Worm (Caenorhabditis elegans) whole organism, L2 larva: ENCODE results near the gene sax-2.
A peak's percentile ranks its signal among the peaks of the same experiment; 100 is the strongest.

Source experiments
- C34F6.9 ChIP-seq: fragments of 150-350 bp; optimal IDR thresholded peaks from 2 replicates; lab custom pipeline; 2014; ENCODE audit warnings: missing biosample characterization, missing genetic modification characterization
- F13H6.1 ChIP-seq: sonication (generic microtip); optimal IDR thresholded peaks from 2 replicates; lab custom pipeline; 2016; ENCODE audit warnings: missing genetic modification characterization, missing compliant biosample characterization
- Y55F3AM.14 ChIP-seq: fragments of 200-800 bp; sonication (Bioruptor generic); optimal IDR thresholded peaks from 2 replicates; lab custom pipeline; 2018; ENCODE audit warnings: mild to moderate bottlenecking, missing genetic modification characterization, missing compliant biosample characterization
- ZK546.5 ChIP-seq: sonication (generic microtip); optimal IDR thresholded peaks from 2 replicates; lab custom pipeline; 2017; ENCODE audit warnings: missing biosample characterization, missing genetic modification characterization
- aly-2 ChIP-seq: fragments of 150-350 bp; optimal IDR thresholded peaks from 2 replicates; lab custom pipeline; 2014; ENCODE audit warnings: missing biosample characterization, missing genetic modification characterization
- ama-1 ChIP-seq: fragments of 150-350 bp; optimal IDR thresholded peaks from 2 replicates; lab custom pipeline; 2018; ENCODE audit warnings: inconsistent platforms
- blmp-1 ChIP-seq: sonication (generic microtip); optimal IDR thresholded peaks from 2 replicates; lab custom pipeline; 2017; ENCODE audit warnings: missing genetic modification characterization, mild to moderate bottlenecking, missing compliant biosample characterization, antibody characterized with exemption, moderate library complexity; ENCODE audit not compliant: insufficient read depth
- ceh-16 ChIP-seq: fragments of 150-350 bp; optimal IDR thresholded peaks from 2 replicates; lab custom pipeline; 2014; ENCODE audit warnings: missing biosample characterization, missing genetic modification characterization
- ceh-82 ChIP-seq: fragments of 150-350 bp; optimal IDR thresholded peaks from 2 replicates; lab custom pipeline; 2014; ENCODE audit warnings: missing biosample characterization, missing genetic modification characterization
- crh-2 ChIP-seq: sonication (generic microtip); optimal IDR thresholded peaks from 2 replicates; lab custom pipeline; 2017; ENCODE audit warnings: missing biosample characterization, missing genetic modification characterization
- dmd-4 ChIP-seq: sonication (generic microtip); optimal IDR thresholded peaks from 2 replicates; lab custom pipeline; 2017; ENCODE audit warnings: missing biosample characterization, missing genetic modification characterization
- egl-27 ChIP-seq: sonication (generic microtip); optimal IDR thresholded peaks from 3 replicates; lab custom pipeline; 2017; ENCODE audit warnings: missing biosample characterization, missing genetic modification reagents, missing genetic modification characterization
- elt-1 ChIP-seq: fragments of 150-350 bp; optimal IDR thresholded peaks from 2 replicates; lab custom pipeline; 2014; ENCODE audit warnings: missing biosample characterization, missing genetic modification characterization
- elt-3 ChIP-seq: sonication (generic microtip); optimal IDR thresholded peaks from 2 replicates; lab custom pipeline; 2017; ENCODE audit warnings: missing biosample characterization, missing genetic modification characterization
- fos-1 ChIP-seq: fragments of 150-350 bp; optimal IDR thresholded peaks from 2 replicates; lab custom pipeline; 2014; ENCODE audit warnings: missing biosample characterization, missing genetic modification characterization
- gmeb-1 ChIP-seq: fragments of 150-350 bp; optimal IDR thresholded peaks from 2 replicates; lab custom pipeline; 2014; ENCODE audit warnings: missing biosample characterization, missing genetic modification characterization
- lin-11 ChIP-seq: fragments of 150-350 bp; sonication (generic microtip); optimal IDR thresholded peaks from 2 replicates; lab custom pipeline; 2014; ENCODE audit warnings: missing biosample characterization, missing genetic modification characterization, inconsistent platforms, mixed read lengths
- lin-13 ChIP-seq: fragments of 150-350 bp; optimal IDR thresholded peaks from 2 replicates; lab custom pipeline; 2014; ENCODE audit warnings: missing biosample characterization, missing genetic modification reagents, missing genetic modification characterization
- lin-39 ChIP-seq: fragments of 150-350 bp; optimal IDR thresholded peaks from 2 replicates; lab custom pipeline; 2014; ENCODE audit warnings: missing biosample characterization, missing genetic modification reagents, missing genetic modification characterization
- lsy-2 ChIP-seq, 2 experiments: fragments of 150-350 bp in 1 of 2; sonication (generic microtip) in 1 of 2; optimal IDR thresholded peaks; 2 replicates each; lab custom pipeline; 2014 to 2017; ENCODE audit warnings: missing biosample characterization in 2 of 2, missing genetic modification characterization in 2 of 2
- mab-5 ChIP-seq: fragments of 150-350 bp; optimal IDR thresholded peaks from 2 replicates; lab custom pipeline; 2014; ENCODE audit warnings: missing biosample characterization, missing genetic modification characterization
- mbf-1 ChIP-seq: sonication (generic microtip); optimal IDR thresholded peaks from 2 replicates; lab custom pipeline; 2017; ENCODE audit warnings: missing biosample characterization, missing genetic modification characterization
- mdl-1 ChIP-seq, 2 experiments: fragments of 150-350 bp in 1 of 2; sonication (generic microtip) in 1 of 2; optimal IDR thresholded peaks; 2 replicates each; lab custom pipeline; 2017; ENCODE audit warnings: missing biosample characterization in 2 of 2, missing genetic modification characterization in 2 of 2
- nhr-10 ChIP-seq: sonication (generic microtip); optimal IDR thresholded peaks from 2 replicates; lab custom pipeline; 2017; ENCODE audit warnings: missing biosample characterization, missing genetic modification characterization
- nhr-11 ChIP-seq: fragments of 150-350 bp; optimal IDR thresholded peaks from 2 replicates; lab custom pipeline; 2014; ENCODE audit warnings: missing biosample characterization, missing genetic modification characterization
- nhr-12 ChIP-seq: fragments of 150-350 bp; optimal IDR thresholded peaks from 2 replicates; lab custom pipeline; 2014; ENCODE audit warnings: missing biosample characterization, missing genetic modification characterization
- nhr-129 ChIP-seq: fragments of 150-350 bp; optimal IDR thresholded peaks from 2 replicates; lab custom pipeline; 2014; ENCODE audit warnings: missing biosample characterization, missing genetic modification characterization
- nhr-21 ChIP-seq: fragments of 150-350 bp; optimal IDR thresholded peaks from 2 replicates; lab custom pipeline; 2014; ENCODE audit warnings: missing biosample characterization, missing genetic modification characterization
- nhr-23 ChIP-seq: fragments of 150-350 bp; optimal IDR thresholded peaks from 2 replicates; lab custom pipeline; 2014; ENCODE audit warnings: missing biosample characterization, missing genetic modification reagents, missing genetic modification characterization
- nhr-237 ChIP-seq: fragments of 150-350 bp; optimal IDR thresholded peaks from 2 replicates; lab custom pipeline; 2014; ENCODE audit warnings: missing biosample characterization, missing genetic modification characterization
- nhr-25 ChIP-seq: fragments of 150-350 bp; sonication (generic microtip); optimal IDR thresholded peaks from 3 replicates; lab custom pipeline; 2014; ENCODE audit warnings: missing biosample characterization, missing genetic modification characterization
- nhr-6 ChIP-seq: fragments of 150-350 bp; optimal IDR thresholded peaks from 2 replicates; lab custom pipeline; 2014; ENCODE audit warnings: missing biosample characterization, missing genetic modification characterization
- nhr-77 ChIP-seq: fragments of 150-350 bp; optimal IDR thresholded peaks from 2 replicates; lab custom pipeline; 2014; ENCODE audit warnings: missing biosample characterization, missing genetic modification characterization
- sem-4 ChIP-seq: fragments of 150-350 bp; optimal IDR thresholded peaks from 2 replicates; lab custom pipeline; 2014; ENCODE audit warnings: missing biosample characterization, missing genetic modification reagents, missing genetic modification characterization
- skn-1 ChIP-seq: sonication (generic microtip); optimal IDR thresholded peaks from 2 replicates; lab custom pipeline; 2017; ENCODE audit warnings: missing biosample characterization, missing genetic modification characterization
- sma-3 ChIP-seq: sonication (generic microtip); optimal IDR thresholded peaks from 2 replicates; lab custom pipeline; 2016; ENCODE audit warnings: missing genetic modification reagents, missing genetic modification characterization, missing compliant biosample characterization
- sma-9 ChIP-seq, 2 experiments: fragments of 150-350 bp in 1 of 2; sonication (generic microtip) in 1 of 2; optimal IDR thresholded peaks; 2 replicates each; lab custom pipeline; 2014 to 2016; ENCODE audit warnings: missing genetic modification characterization in 2 of 2, mild to moderate bottlenecking in 1 of 2, missing biosample characterization in 1 of 2, missing compliant biosample characterization in 1 of 2, missing genetic modification reagents in 1 of 2, moderate library complexity in 1 of 2
- snpc-4 ChIP-seq: fragments of 150-350 bp; optimal IDR thresholded peaks from 2 replicates; lab custom pipeline; 2014; ENCODE audit warnings: missing biosample characterization, missing genetic modification characterization
- unc-39 ChIP-seq: fragments of 150-350 bp; optimal IDR thresholded peaks from 2 replicates; lab custom pipeline; 2014; ENCODE audit warnings: missing biosample characterization, missing genetic modification characterization
- unc-55 ChIP-seq: fragments of 150-350 bp; sonication (generic microtip); optimal IDR thresholded peaks from 3 replicates; lab custom pipeline; 2014; ENCODE audit warnings: missing biosample characterization, missing genetic modification reagents, missing genetic modification characterization
- unc-62 ChIP-seq: fragments of 150-350 bp; optimal IDR thresholded peaks from 2 replicates; lab custom pipeline; 2014; ENCODE audit warnings: missing biosample characterization, missing genetic modification reagents, missing genetic modification characterization
- zag-1 ChIP-seq: fragments of 150-350 bp; optimal IDR thresholded peaks from 2 replicates; lab custom pipeline; 2014; ENCODE audit warnings: missing biosample characterization, missing genetic modification characterization
- ztf-1 ChIP-seq: fragments of 200-800 bp; sonication (Bioruptor generic); conservative IDR thresholded peaks from 2 replicates; pipeline ENCODE4 v1.3.6; 2022; ENCODE audit warnings: missing genetic modification characterization, missing compliant biosample characterization
- ztf-11 ChIP-seq: sonication (generic microtip); optimal IDR thresholded peaks from 2 replicates; lab custom pipeline; 2017; ENCODE audit warnings: missing biosample characterization, missing genetic modification characterization
- ztf-4 ChIP-seq: fragments of 150-350 bp; optimal IDR thresholded peaks from 2 replicates; lab custom pipeline; 2014; ENCODE audit warnings: missing biosample characterization, missing genetic modification characterization

sax-2 gene

DNA sequence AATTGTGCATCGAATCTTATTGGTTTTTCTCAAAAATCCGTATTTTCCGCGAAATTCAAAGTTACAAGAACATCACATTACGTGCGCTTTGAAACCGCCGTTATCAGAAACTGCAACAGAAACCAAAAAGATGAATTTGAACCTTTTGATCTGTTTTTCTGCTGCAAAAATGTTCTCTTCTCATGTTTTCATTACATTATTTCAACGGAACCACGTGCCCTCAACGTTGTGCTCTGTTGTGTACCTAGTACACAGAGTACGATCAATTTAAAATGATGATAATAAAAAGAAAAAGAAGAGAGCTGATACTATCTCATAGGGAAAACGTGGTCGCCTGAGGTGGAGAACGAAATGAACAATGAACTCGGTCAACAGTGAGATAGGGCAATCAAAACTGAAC, 31.4 kb upstream of the sax-2 start:
- TF ChIP-seq sma-9 (GFP tag; optimal IDR thresholded peaks at IDR 0.05; lab: Kevin White, UChicago) (peak; percentile 99), sma-9 (tag; optimal IDR thresholded peaks at IDR 0.05; lab: Kevin White, UChicago) (no peak), zag-1 (tag; lab: Kevin White, UChicago) (no peak), sem-4 (tag; lab: Kevin White, UChicago) (no peak), ztf-4 (tag; lab: Kevin White, UChicago) (peak; percentile 75), elt-3 (no peak), sma-3 (GFP tag; lab: Kevin White, UChicago) (peak; percentile 81), mab-5 (tag; lab: Kevin White, UChicago) (no peak), ztf-11 (tag; lab: Kevin White, UChicago) (no peak), ceh-16 (tag; lab: Kevin White, UChicago) (no peak), nhr-237 (tag; lab: Kevin White, UChicago) (no peak), blmp-1 (tag; lab: Kevin White, UChicago) (peak; percentile 65), nhr-129 (peak; percentile 82), egl-27 (tag; lab: Kevin White, UChicago) (peak; percentile 66), C34F6.9 (tag; lab: Kevin White, UChicago) (peak; percentile 51), nhr-23 (tag; lab: Kevin White, UChicago) (no peak), ama-1 (lab: Kevin White, UChicago) (peak; percentile 43), crh-2 (tag; lab: Kevin White, UChicago) (peak; percentile 90), gmeb-1 (peak; percentile 61), nhr-11 (tag; lab: Kevin White, UChicago) (no peak), lsy-2 (tag; optimal IDR thresholded peaks at IDR 0.05; lab: Kevin White, UChicago) (peak in 1 of 2 experiments; percentile 76), mdl-1 (tag; optimal IDR thresholded peaks at IDR 0.05; lab: Kevin White, UChicago) (peak; percentile 76 to 88), ztf-1 (GFP tag; lab: Robert Waterston, UW) (no peak), unc-62 (GFP tag; lab: Kevin White, UChicago) (no peak), ZK546.5 (tag; lab: Kevin White, UChicago) (no peak), mbf-1 (tag; lab: Kevin White, UChicago) (no peak), nhr-6 (tag; lab: Kevin White, UChicago) (peak; percentile 2), unc-39 (no peak), lin-39 (no peak), aly-2 (tag; lab: Kevin White, UChicago) (no peak), elt-1 (no peak), lin-13 (GFP tag; lab: Kevin White, UChicago) (peak; percentile 14), nhr-10 (tag; lab: Kevin White, UChicago) (no peak), fos-1 (tag; lab: Kevin White, UChicago) (peak; percentile 69), Y55F3AM.14 (GFP tag; lab: Kevin White, UChicago) (peak; percentile 62), nhr-21 (peak; percentile 91), snpc-4 (tag; lab: Kevin White, UChicago) (no peak), nhr-77 (tag; lab: Kevin White, UChicago) (no peak), unc-55 (GFP tag; lab: Kevin White, UChicago) (no peak), nhr-25 (tag; lab: Kevin White, UChicago) (peak; percentile 14), skn-1 (tag; lab: Kevin White, UChicago) (peak; percentile 63), F13H6.1 (tag; lab: Kevin White, UChicago) (peak; percentile 89), lin-11 (no peak)
- TF ChIP-seq, all 48 proteins: peak for 20

DNA sequence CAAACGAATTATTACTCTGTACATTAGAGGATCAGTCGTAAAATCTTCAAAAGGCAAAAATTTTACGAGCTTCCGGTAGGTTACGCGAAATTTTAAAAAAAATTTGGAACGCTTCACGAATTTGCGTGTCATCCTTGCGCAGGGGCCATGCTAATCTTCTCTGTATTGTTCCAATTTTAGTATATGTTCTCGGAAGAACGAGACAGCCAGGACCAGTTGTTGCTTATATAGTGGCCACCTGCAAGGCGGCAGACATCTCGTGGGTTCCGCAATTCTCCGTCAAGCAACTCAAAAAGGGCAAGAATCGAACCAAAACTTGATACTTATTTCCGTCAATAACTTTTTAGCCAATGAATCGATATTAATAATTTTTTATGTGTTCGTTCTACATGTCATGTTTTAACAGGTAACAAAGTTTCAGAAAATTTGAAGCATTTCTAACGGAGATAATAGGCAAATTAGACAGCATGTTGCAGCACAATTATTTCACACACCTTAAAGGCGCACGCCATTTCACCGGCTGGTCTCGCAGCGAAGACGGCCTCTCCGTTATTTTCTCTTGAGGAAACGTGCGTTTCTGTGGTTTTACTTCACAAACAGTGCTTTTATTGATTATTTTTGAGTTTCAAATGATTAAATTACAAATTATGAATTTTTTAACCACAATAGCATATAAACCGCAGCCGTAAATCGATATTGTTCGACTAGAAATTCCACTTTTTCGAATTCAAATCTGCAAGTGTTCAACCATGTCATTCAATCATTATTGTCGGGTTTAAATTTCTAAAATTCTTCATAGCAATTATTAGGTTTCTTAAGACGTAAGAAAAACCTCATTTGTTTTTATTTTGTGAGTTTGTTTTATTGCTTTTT, 28.6 kb upstream of the sax-2 start:
- peak; percentile 80 for TF ChIP-seq gmeb-1
- peak; percentile 13 for TF ChIP-seq aly-2 (tag; lab: Kevin White, UChicago)
- no peak for TF ChIP-seq ceh-16 (tag; lab: Kevin White, UChicago)
- TF ChIP-seq crh-2 (tag; lab: Kevin White, UChicago) = peak; percentile 86
- peak; percentile 73 for TF ChIP-seq sem-4 (tag; lab: Kevin White, UChicago)
- no peak for TF ChIP-seq skn-1 (tag; lab: Kevin White, UChicago)
- peak; percentile 83 for TF ChIP-seq nhr-129
- no peak for TF ChIP-seq lin-39
- no peak for TF ChIP-seq nhr-77 (tag; lab: Kevin White, UChicago)
- TF ChIP-seq Y55F3AM.14 (GFP tag; lab: Kevin White, UChicago) = peak; percentile 84
- TF ChIP-seq ztf-4 (tag; lab: Kevin White, UChicago) = peak; percentile 62
- TF ChIP-seq blmp-1 (tag; lab: Kevin White, UChicago) = peak; percentile 29
- peak; percentile 25 for TF ChIP-seq mab-5 (tag; lab: Kevin White, UChicago)
- peak; percentile 19 for TF ChIP-seq nhr-237 (tag; lab: Kevin White, UChicago)
- peak; percentile 17 for TF ChIP-seq zag-1 (tag; lab: Kevin White, UChicago)
- TF ChIP-seq F13H6.1 (tag; lab: Kevin White, UChicago) = peak; percentile 83
- TF ChIP-seq sma-3 (GFP tag; lab: Kevin White, UChicago) = peak; percentile 92
- peak; percentile 88 for TF ChIP-seq nhr-21
- TF ChIP-seq ZK546.5 (tag; lab: Kevin White, UChicago) = no peak
- TF ChIP-seq nhr-12 (tag; lab: Kevin White, UChicago) = peak; percentile 31
- no peak for TF ChIP-seq ceh-82 (tag; lab: Kevin White, UChicago)
- no peak for TF ChIP-seq ztf-1 (GFP tag; lab: Robert Waterston, UW)
- peak; percentile 76 for TF ChIP-seq unc-55 (GFP tag; lab: Kevin White, UChicago)
- TF ChIP-seq dmd-4 = no peak
- TF ChIP-seq fos-1 (tag; lab: Kevin White, UChicago) = peak; percentile 38
- TF ChIP-seq C34F6.9 (tag; lab: Kevin White, UChicago) = peak; percentile 76
- no peak for TF ChIP-seq unc-39
- peak; percentile 78 for TF ChIP-seq lin-13 (GFP tag; lab: Kevin White, UChicago)
- TF ChIP-seq ztf-11 (tag; lab: Kevin White, UChicago) = no peak
- no peak for TF ChIP-seq elt-3
- peak; percentile 1 for TF ChIP-seq unc-62 (GFP tag; lab: Kevin White, UChicago)
